Fruit fly (Drosophila melanogaster) whole organism, prepupa: Measurements from ENCODE around the gene c12.1.

Experiments used
- Blimp-1 ChIP-seq: fragments of 200-800 bp; sonication (Bioruptor generic); optimal IDR thresholded peaks from 3 replicates; lab custom pipeline; 2017; ENCODE audit warnings: missing biosample characterization, missing genetic modification characterization, mild to moderate bottlenecking, moderate library complexity, missing genetic modification reagents
- CG10631 ChIP-seq: fragments of 200-800 bp; sonication (Bioruptor generic); optimal IDR thresholded peaks from 2 replicates; lab custom pipeline; 2016; ENCODE audit warnings: missing biosample characterization, missing genetic modification characterization
- CG10669 ChIP-seq: fragments of 200-800 bp; sonication (Bioruptor generic); optimal IDR thresholded peaks from 3 replicates; lab custom pipeline; 2018; ENCODE audit warnings: missing biosample characterization, mild to moderate bottlenecking, missing genetic modification characterization, moderate library complexity
- CG11762 ChIP-seq: fragments of 200-800 bp; sonication (Bioruptor generic); optimal IDR thresholded peaks from 3 replicates; lab custom pipeline; 2016; ENCODE audit warnings: missing biosample characterization, missing genetic modification characterization; ENCODE audit not compliant: insufficient read depth
- CG11902 ChIP-seq: fragments of 200-800 bp; sonication (Bioruptor generic); optimal IDR thresholded peaks from 3 replicates; lab custom pipeline; 2016; ENCODE audit warnings: missing biosample characterization, missing genetic modification characterization
- CG15336 ChIP-seq: fragments of 200-800 bp; sonication (Bioruptor generic); IDR thresholded peaks from 2 replicates; pipeline ENCODE4 v1.3.6; 2022; ENCODE audit warnings: missing biosample characterization, missing genetic modification characterization
- CG1621 ChIP-seq: fragments of 200-800 bp; sonication (Bioruptor generic); optimal IDR thresholded peaks from 3 replicates; lab custom pipeline; 2018; ENCODE audit warnings: missing biosample characterization, mild to moderate bottlenecking, missing genetic modification characterization
- CG16779 ChIP-seq: fragments of 200-800 bp; sonication (Bioruptor generic); optimal IDR thresholded peaks from 3 replicates; lab custom pipeline; 2017; ENCODE audit warnings: missing biosample characterization, mild to moderate bottlenecking, missing genetic modification characterization
- CG31627 ChIP-seq: fragments of 200-800 bp; sonication (Bioruptor generic); optimal IDR thresholded peaks from 3 replicates; lab custom pipeline; 2016; ENCODE audit warnings: missing biosample characterization, missing genetic modification characterization
- CG32006 ChIP-seq: fragments of 200-800 bp; sonication (Bioruptor generic); optimal IDR thresholded peaks from 3 replicates; lab custom pipeline; 2017; ENCODE audit warnings: missing biosample characterization, mild to moderate bottlenecking, missing genetic modification characterization
- CG34406 ChIP-seq: fragments of 200-800 bp; sonication (Bioruptor generic); optimal IDR thresholded peaks from 3 replicates; lab custom pipeline; 2016; ENCODE audit warnings: missing biosample characterization, missing genetic modification characterization
- CG3919 ChIP-seq: fragments of 200-800 bp; sonication (Bioruptor generic); optimal IDR thresholded peaks from 3 replicates; lab custom pipeline; 2016; ENCODE audit warnings: missing biosample characterization, missing genetic modification characterization
- CG4318 ChIP-seq: fragments of 200-800 bp; sonication (Bioruptor generic); optimal IDR thresholded peaks from 3 replicates; lab custom pipeline; 2017; ENCODE audit warnings: missing biosample characterization, mild to moderate bottlenecking, missing genetic modification characterization
- CG6163 ChIP-seq: fragments of 200-800 bp; sonication (Bioruptor generic); IDR thresholded peaks from 3 replicates; pipeline ENCODE4 v1.3.6; 2022; ENCODE audit warnings: missing biosample characterization, missing genetic modification characterization
- CG6276 ChIP-seq: fragments of 200-800 bp; sonication (Bioruptor generic); optimal IDR thresholded peaks from 2 replicates; lab custom pipeline; 2017; ENCODE audit warnings: missing biosample characterization, mild to moderate bottlenecking, missing genetic modification characterization
- CG6792 ChIP-seq: fragments of 200-800 bp; sonication (Bioruptor generic); optimal IDR thresholded peaks from 3 replicates; lab custom pipeline; 2016; ENCODE audit warnings: missing biosample characterization, missing genetic modification characterization
- CG6808 ChIP-seq: fragments of 200-800 bp; sonication (Bioruptor generic); optimal IDR thresholded peaks from 3 replicates; lab custom pipeline; 2017; ENCODE audit warnings: missing biosample characterization, missing genetic modification characterization, mild to moderate bottlenecking, moderate library complexity, missing genetic modification reagents
- CG7368 ChIP-seq: fragments of 200-800 bp; sonication (Bioruptor generic); optimal IDR thresholded peaks from 3 replicates; lab custom pipeline; 2016; ENCODE audit warnings: missing biosample characterization, missing genetic modification characterization
- CG8119 ChIP-seq: fragments of 200-800 bp; sonication (Bioruptor generic); IDR thresholded peaks from 3 replicates; pipeline ENCODE4 v1.3.6; 2022; ENCODE audit warnings: missing biosample characterization, missing genetic modification characterization
- CG8319 ChIP-seq: fragments of 200-800 bp; sonication (Bioruptor generic); optimal IDR thresholded peaks from 3 replicates; lab custom pipeline; 2016; ENCODE audit warnings: missing biosample characterization, missing genetic modification characterization
- CG9139 ChIP-seq: fragments of 200-800 bp; sonication (Bioruptor generic); optimal IDR thresholded peaks from 3 replicates; lab custom pipeline; 2017; ENCODE audit warnings: missing biosample characterization, mild to moderate bottlenecking, missing genetic modification characterization
- Eip75B ChIP-seq: fragments of 200-800 bp; sonication (Bioruptor generic); optimal IDR thresholded peaks from 3 replicates; lab custom pipeline; 2016; ENCODE audit warnings: missing biosample characterization, missing genetic modification characterization
- Eip78C ChIP-seq: fragments of 200-800 bp; sonication (Bioruptor generic); peaks from one replicate; lab custom pipeline; 2016; ENCODE audit warnings: missing biosample characterization, missing genetic modification characterization
- Eip93F ChIP-seq: fragments of 200-800 bp; sonication (Bioruptor generic); optimal IDR thresholded peaks from 2 replicates; lab custom pipeline; 2016; ENCODE audit warnings: missing biosample characterization, mild to moderate bottlenecking, missing genetic modification characterization
- Ets21C ChIP-seq: fragments of 200-800 bp; sonication (Bioruptor generic); optimal IDR thresholded peaks from 3 replicates; lab custom pipeline; 2016; ENCODE audit warnings: missing biosample characterization, missing genetic modification characterization
- Ets96B ChIP-seq: fragments of 200-800 bp; optimal IDR thresholded peaks from 2 replicates; lab custom pipeline; 2019; ENCODE audit warnings: missing biosample characterization, mild to moderate bottlenecking, missing genetic modification characterization, moderate library complexity
- Hr38 ChIP-seq: sonication (Bioruptor generic); optimal IDR thresholded peaks from 2 replicates; lab custom pipeline; 2016; ENCODE audit warnings: missing biosample characterization, missing genetic modification characterization
- Hr4 ChIP-seq: fragments of 200-800 bp; sonication (Bioruptor generic); optimal IDR thresholded peaks from 3 replicates; lab custom pipeline; 2016; ENCODE audit warnings: missing biosample characterization, missing genetic modification characterization
- Lpt ChIP-seq: fragments of 200-800 bp; sonication (Bioruptor generic); optimal IDR thresholded peaks from 3 replicates; lab custom pipeline; 2016; ENCODE audit warnings: missing biosample characterization, missing genetic modification characterization
- Smox ChIP-seq: fragments of 200-800 bp; sonication (Bioruptor generic); optimal IDR thresholded peaks from 3 replicates; lab custom pipeline; 2016; ENCODE audit warnings: missing biosample characterization, missing genetic modification characterization
- Sox102F ChIP-seq: fragments of 200-800 bp; sonication (Bioruptor generic); optimal IDR thresholded peaks from 2 replicates; lab custom pipeline; 2016; ENCODE audit warnings: missing biosample characterization, mild to moderate bottlenecking, missing genetic modification characterization
- achi ChIP-seq: fragments of 200-800 bp; sonication (Bioruptor generic); optimal IDR thresholded peaks from 3 replicates; lab custom pipeline; 2016; ENCODE audit warnings: missing biosample characterization, missing genetic modification characterization
- dac ChIP-seq: fragments of 200-800 bp; sonication (Bioruptor generic); optimal IDR thresholded peaks from 2 replicates; lab custom pipeline; 2017; ENCODE audit warnings: missing biosample characterization, mild to moderate bottlenecking, missing genetic modification characterization
- eg ChIP-seq: fragments of 200-800 bp; sonication (Bioruptor generic); IDR thresholded peaks from 3 replicates; pipeline ENCODE4 v1.3.6; 2022; ENCODE audit warnings: missing biosample characterization, missing genetic modification characterization
- fd59A ChIP-seq: fragments of 200-800 bp; sonication (Bioruptor generic); optimal IDR thresholded peaks from 2 replicates; lab custom pipeline; 2017; ENCODE audit warnings: missing biosample characterization, mild to moderate bottlenecking, missing genetic modification characterization, missing genetic modification reagents
- fd85E ChIP-seq: fragments of 200-800 bp; sonication (Bioruptor generic); optimal IDR thresholded peaks from 3 replicates; lab custom pipeline; 2016; ENCODE audit warnings: missing biosample characterization, missing genetic modification characterization
- lz ChIP-seq: fragments of 200-800 bp; sonication (Bioruptor generic); optimal IDR thresholded peaks from 3 replicates; lab custom pipeline; 2016; ENCODE audit warnings: missing biosample characterization, missing genetic modification characterization
- net ChIP-seq: fragments of 200-800 bp; sonication (Bioruptor generic); optimal IDR thresholded peaks from 3 replicates; lab custom pipeline; 2016; ENCODE audit warnings: missing biosample characterization, missing genetic modification characterization
- pdm3 ChIP-seq: fragments of 200-800 bp; sonication (Bioruptor generic); optimal IDR thresholded peaks from 3 replicates; lab custom pipeline; 2016; ENCODE audit warnings: missing biosample characterization, missing genetic modification characterization
- spab ChIP-seq: fragments of 200-800 bp; sonication (Bioruptor generic); optimal IDR thresholded peaks from 2 replicates; lab custom pipeline; 2017; ENCODE audit warnings: missing biosample characterization, mild to moderate bottlenecking, missing genetic modification characterization, missing genetic modification reagents
- ss ChIP-seq, 2 experiments: fragments of 200-800 bp; sonication (Bioruptor generic); optimal IDR thresholded peaks; 2 replicates in 1 of 2; 3 replicates in 1 of 2; lab custom pipeline; 2017 to 2018; ENCODE audit warnings: mild to moderate bottlenecking in 2 of 2, missing biosample characterization in 2 of 2, missing genetic modification characterization in 2 of 2, moderate library complexity in 1 of 2
- svp ChIP-seq: fragments of 200-800 bp; sonication (Bioruptor generic); peaks from one replicate; lab custom pipeline; 2016; ENCODE audit warnings: missing biosample characterization, missing genetic modification characterization
- vri ChIP-seq: fragments of 200-800 bp; sonication (Bioruptor generic); optimal IDR thresholded peaks from 3 replicates; lab custom pipeline; 2016; ENCODE audit warnings: missing biosample characterization, mild to moderate bottlenecking, missing genetic modification characterization

Gene c12.1

dm6 chrX:9352112-9353096 lies 33.4 kb upstream of the c12.1 start (continued):
- TF ChIP-seq vri (peak; percentile 42), spab (GFP tag; lab: Kevin White, UChicago) (no peak), Ets96B (peak; percentile 38), CG34406 (GFP tag; lab: Kevin White, UChicago) (peak; percentile 65), Ets21C (GFP tag; lab: Kevin White, UChicago) (peak; percentile 40), CG11902 (GFP tag; lab: Kevin White, UChicago) (peak; percentile 34), CG6792 (GFP tag; lab: Kevin White, UChicago) (peak; percentile 61), CG7368 (GFP tag; lab: Kevin White, UChicago) (no peak), Sox102F (GFP tag; lab: Kevin White, UChicago) (peak; percentile 66), CG11762 (GFP tag; lab: Kevin White, UChicago) (peak; percentile 34), fd85E (GFP tag; lab: Kevin White, UChicago) (peak; percentile 0), Eip75B (GFP tag; lab: Kevin White, UChicago) (peak; percentile 3), CG4318 (GFP tag; lab: Kevin White, UChicago) (peak; percentile 43), CG6163 (GFP tag; lab: Robert Waterston, UW) (peak; percentile 85), Hr4 (peak; percentile 83), CG32006 (peak; percentile 72), dac (GFP tag; lab: Kevin White, UChicago) (no peak), CG9139 (GFP tag; lab: Kevin White, UChicago) (no peak), CG16779 (tag; lab: Kevin White, UChicago) (no peak), CG8319 (GFP tag; lab: Kevin White, UChicago) (peak; percentile 19), CG15336 (GFP tag; lab: Robert Waterston, UW) (peak; percentile 73), Blimp-1 (peak; percentile 45), achi (GFP tag; lab: Kevin White, UChicago) (peak; percentile 60)

- TF ChIP-seq Eip78C (GFP tag; lab: Kevin White, UChicago) (no peak), Hr4 (peak; percentile 40), CG10631 (GFP tag; lab: Kevin White, UChicago) (no peak), CG6276 (GFP tag; lab: Kevin White, UChicago) (peak; percentile 33), CG34406 (GFP tag; lab: Kevin White, UChicago) (no peak), CG8119 (GFP tag; lab: Robert Waterston, UW) (peak; percentile 50; the same call in 2 of the 3 replicates), Ets96B (peak; percentile 4), achi (GFP tag; lab: Kevin White, UChicago) (peak; percentile 3), CG4318 (GFP tag; lab: Kevin White, UChicago) (peak; percentile 31), CG32006 (peak; percentile 67), CG15336 (GFP tag; lab: Robert Waterston, UW) (peak; percentile 74), CG1621 (no peak)
Observed at dm6 chrX:9350309-9350708, 31.3 kb upstream of the c12.1 start.

dm6 chrX:9349224-9349623 lies 30.2 kb upstream of the c12.1 start:
- no peak for TF ChIP-seq CG11902 (GFP tag; lab: Kevin White, UChicago)
- no peak for TF ChIP-seq spab (GFP tag; lab: Kevin White, UChicago)
- TF ChIP-seq Lpt (GFP tag; lab: Kevin White, UChicago), result no peak
- no peak for TF ChIP-seq eg (GFP tag; lab: Robert Waterston, UW)
- no peak for TF ChIP-seq CG11762 (GFP tag; lab: Kevin White, UChicago)
- TF ChIP-seq Eip93F, result no peak
- TF ChIP-seq CG15336 (GFP tag; lab: Robert Waterston, UW), result peak; percentile 59
- TF ChIP-seq vri, result no peak
- peak; percentile 56 for TF ChIP-seq CG32006
- no peak for TF ChIP-seq Blimp-1
- no peak for TF ChIP-seq Hr38
- peak; percentile 10 for TF ChIP-seq lz
- no peak for TF ChIP-seq Sox102F (GFP tag; lab: Kevin White, UChicago)
- no peak for TF ChIP-seq CG10669
- TF ChIP-seq CG31627 (GFP tag; lab: Kevin White, UChicago), result peak; percentile 26
- no peak for TF ChIP-seq Smox
- TF ChIP-seq ss (GFP tag; optimal IDR thresholded peaks at IDR 0.05; lab: Kevin White, UChicago), result no peak
- TF ChIP-seq CG8319 (GFP tag; lab: Kevin White, UChicago), result no peak
- peak; percentile 8 for TF ChIP-seq CG3919 (GFP tag; lab: Kevin White, UChicago)
- no peak for TF ChIP-seq fd59A (GFP tag; lab: Kevin White, UChicago)
- no peak for TF ChIP-seq CG34406 (GFP tag; lab: Kevin White, UChicago)
- peak; percentile 32 for TF ChIP-seq svp
- no peak for TF ChIP-seq CG16779 (tag; lab: Kevin White, UChicago)
- TF ChIP-seq net (GFP tag; lab: Kevin White, UChicago), result peak; percentile 6
- no peak for TF ChIP-seq Ets96B
- TF ChIP-seq CG6808 (GFP tag; lab: Kevin White, UChicago), result no peak
- peak; percentile 18 for TF ChIP-seq pdm3 (GFP tag; lab: Kevin White, UChicago)
